Worm (Caenorhabditis elegans): ENCODE measurements around the gene tag-30.

ce11 chrIV:11867652-11868232 is 12.8 kb upstream of the tag-30 start:
- no peak for TF ChIP-seq ama-1 (optimal IDR thresholded peaks at IDR 0.05)
- no peak for TF ChIP-seq ama-1 (GFP tag; optimal IDR thresholded peaks at IDR 0.05)
- TF ChIP-seq unc-62 (GFP tag; optimal IDR thresholded peaks at IDR 0.05), result no peak
- no peak for TF ChIP-seq madf-3 (GFP tag; IDR thresholded peaks at IDR 0.05)
- no peak for TF ChIP-seq lin-54 (GFP tag; optimal IDR thresholded peaks at IDR 0.05)
- no peak for TF ChIP-seq dpl-1 (GFP tag; optimal IDR thresholded peaks at IDR 0.05)
- no peak for TF ChIP-seq unc-130 (GFP tag; optimal IDR thresholded peaks at IDR 0.05)
- TF ChIP-seq dpff-1 (tag; optimal IDR thresholded peaks at IDR 0.05), result no peak
- no peak for TF ChIP-seq F37B4.10 (GFP tag; IDR thresholded peaks at IDR 0.05)
- TF ChIP-seq F10E7.11 (tag; optimal IDR thresholded peaks at IDR 0.05), result no peak
- TF ChIP-seq rpc-1 (optimal IDR thresholded peaks at IDR 0.05), result no peak
- no peak for TF ChIP-seq rpc-1 (tag; optimal IDR thresholded peaks at IDR 0.05)

Measured in whole organism, young adult.